Worm (Caenorhabditis elegans): ENCODE data around the gene K08C7.6.

The K08C7.6 gene

ce11 chrIV:10727734-10728133 lies 42.1 kb upstream of the K08C7.6 start, which contains the start of gene ZC168.2:
TSS of gene ZC168.2 (plus strand) at chrIV:10728034.
- no peak for TF ChIP-seq aly-2 (tag; optimal IDR thresholded peaks at IDR 0.05)
- TF ChIP-seq lin-39 (tag; optimal IDR thresholded peaks at IDR 0.05) = no peak
- no peak for TF ChIP-seq hmg-11 (tag; optimal IDR thresholded peaks at IDR 0.05)
- TF ChIP-seq unc-39 (tag; optimal IDR thresholded peaks at IDR 0.05) = no peak
- TF ChIP-seq snpc-4 (tag; optimal IDR thresholded peaks at IDR 0.05) = no peak
- no peak for TF ChIP-seq fkh-2 (tag; optimal IDR thresholded peaks at IDR 0.05)
- no peak for TF ChIP-seq ceh-9 (tag; optimal IDR thresholded peaks at IDR 0.05)
- no peak for TF ChIP-seq pqm-1 (tag; optimal IDR thresholded peaks at IDR 0.05)
- TF ChIP-seq lin-15B (tag; optimal IDR thresholded peaks at IDR 0.05) = no peak
- no peak for TF ChIP-seq ama-1 (optimal IDR thresholded peaks at IDR 0.05)
- TF ChIP-seq ZK546.5 (tag; optimal IDR thresholded peaks at IDR 0.05) = no peak
- TF ChIP-seq ceh-82 (tag; optimal IDR thresholded peaks at IDR 0.05) = no peak
- TF ChIP-seq nhr-12 (tag; optimal IDR thresholded peaks at IDR 0.05) = no peak
- TF ChIP-seq R02D3.7 (tag; optimal IDR thresholded peaks at IDR 0.05) = no peak
- TF ChIP-seq nhr-43 (tag; optimal IDR thresholded peaks at IDR 0.05; ENCODE audit: poor library complexity, severe bottlenecking) = no peak
- TF ChIP-seq nhr-23 (tag; optimal IDR thresholded peaks at IDR 0.05) = no peak
- no peak for TF ChIP-seq nhr-76 (tag; optimal IDR thresholded peaks at IDR 0.05)
- TF ChIP-seq zag-1 (tag; optimal IDR thresholded peaks at IDR 0.05) = no peak

DNA sequence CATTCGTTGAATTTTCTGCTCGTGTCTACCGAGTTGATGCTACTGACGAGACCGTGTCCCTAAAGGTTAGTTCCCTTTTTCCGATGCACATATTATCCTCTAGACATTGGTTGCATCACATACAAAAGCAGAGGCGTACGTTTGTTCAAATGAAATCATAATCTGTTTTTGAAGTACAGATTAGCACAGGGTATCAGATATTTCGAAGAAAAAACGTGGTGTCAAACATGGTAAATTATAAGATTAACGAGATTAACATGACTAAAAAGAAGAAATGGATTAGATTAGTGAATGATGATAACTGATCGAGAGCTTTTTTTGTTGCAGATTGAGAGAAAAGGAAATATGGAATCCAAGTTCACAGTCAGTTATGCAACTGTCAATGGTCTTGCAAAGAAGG lies 33.2 kb upstream of the K08C7.6 start:
- TF ChIP-seq fkh-10 (GFP tag; optimal IDR thresholded peaks at IDR 0.05) = no peak
- TF ChIP-seq lin-15B (tag; optimal IDR thresholded peaks at IDR 0.05) = no peak
- TF ChIP-seq unc-62 (GFP tag; optimal IDR thresholded peaks at IDR 0.05) = no peak
- no peak for TF ChIP-seq ZK546.5 (tag; optimal IDR thresholded peaks at IDR 0.05)
- TF ChIP-seq nhr-77 (tag; optimal IDR thresholded peaks at IDR 0.05) = no peak

DNA sequence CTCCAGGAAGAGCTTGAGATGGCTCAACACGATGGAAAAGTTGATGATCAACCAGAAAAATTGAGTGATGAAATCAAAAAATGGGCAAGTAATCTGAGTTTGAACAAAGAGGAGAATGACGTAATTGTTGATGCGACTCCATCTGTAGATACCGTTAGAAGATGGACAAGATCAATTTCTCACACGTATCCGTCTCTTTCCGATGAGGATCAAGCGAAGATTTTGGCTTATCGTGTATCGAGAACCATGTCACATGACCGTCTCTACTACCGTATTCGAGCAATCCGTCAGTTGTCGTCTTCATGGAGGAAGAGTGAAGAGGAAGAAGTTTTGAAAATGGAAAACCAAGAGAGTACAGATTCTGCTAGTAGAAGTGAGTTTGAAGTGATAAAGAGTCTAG lies 32.4 kb upstream of the K08C7.6 start:
- TF ChIP-seq ceh-9 (tag; optimal IDR thresholded peaks at IDR 0.05) (no peak), fkh-10 (GFP tag; optimal IDR thresholded peaks at IDR 0.05) (no peak), skn-1 (tag; optimal IDR thresholded peaks at IDR 0.05) (no peak), ZK546.5 (tag; optimal IDR thresholded peaks at IDR 0.05) (no peak), nhr-237 (tag; optimal IDR thresholded peaks at IDR 0.05) (no peak), ceh-16 (tag; optimal IDR thresholded peaks at IDR 0.05) (no peak), mml-1 (tag; optimal IDR thresholded peaks at IDR 0.05) (no peak), hmg-11 (tag; optimal IDR thresholded peaks at IDR 0.05) (no peak), unc-39 (tag; optimal IDR thresholded peaks at IDR 0.05) (no peak), nhr-28 (tag; optimal IDR thresholded peaks at IDR 0.05) (no peak), nhr-43 (tag; optimal IDR thresholded peaks at IDR 0.05; ENCODE audit: poor library complexity, severe bottlenecking) (no peak), elt-3 (tag; optimal IDR thresholded peaks at IDR 0.05) (no peak), eor-1 (tag; optimal IDR thresholded peaks at IDR 0.05) (no peak), zag-1 (tag; optimal IDR thresholded peaks at IDR 0.05) (no peak), nhr-11 (tag; optimal IDR thresholded peaks at IDR 0.05) (no peak)

DNA sequence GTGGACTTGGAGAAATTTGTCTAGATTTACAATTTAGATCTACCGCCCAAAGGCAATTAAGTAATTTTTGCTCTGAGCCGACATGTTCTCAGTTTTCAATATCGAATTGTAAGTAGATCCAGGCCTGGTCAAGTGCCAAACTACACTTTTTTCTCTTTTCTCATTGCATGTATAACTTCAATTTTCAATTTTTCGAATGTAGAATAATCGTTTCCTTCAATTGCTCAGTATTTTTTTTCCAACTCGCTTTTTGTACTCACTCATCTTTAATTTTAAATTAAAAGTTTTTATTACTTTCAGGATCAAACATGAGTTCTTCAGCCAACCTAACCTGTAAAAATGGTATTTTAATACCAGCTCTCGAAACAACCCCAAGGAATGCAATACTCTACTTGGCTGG lies 30.7 kb upstream of the K08C7.6 start, which contains the start of gene ncx-3:
Gene ncx-3, plus strand, starts transcription at position 301 of the 400 bp plus-strand sequence.
- TF ChIP-seq nhr-28 (tag; optimal IDR thresholded peaks at IDR 0.05) = no peak
- no peak for TF ChIP-seq fos-1 (tag; optimal IDR thresholded peaks at IDR 0.05)
- TF ChIP-seq mml-1 (tag; optimal IDR thresholded peaks at IDR 0.05) = no peak
- TF ChIP-seq nhr-25 (tag; optimal IDR thresholded peaks at IDR 0.05) = no peak
- no peak for TF ChIP-seq pha-4 (tag; optimal IDR thresholded peaks at IDR 0.05)
- TF ChIP-seq fkh-10 (GFP tag; optimal IDR thresholded peaks at IDR 0.05) = no peak

ce11 chrIV:10714594-10714993 lies 28.9 kb upstream of the K08C7.6 start:
- TF ChIP-seq elt-2 (tag; optimal IDR thresholded peaks at IDR 0.05) = peak; percentile 2
- peak; percentile 7 for TF ChIP-seq pqm-1 (tag; optimal IDR thresholded peaks at IDR 0.05)
- TF ChIP-seq pha-4 (tag; optimal IDR thresholded peaks at IDR 0.05) = peak; percentile 78
- no peak for TF ChIP-seq nhr-12 (tag; optimal IDR thresholded peaks at IDR 0.05)
- TF ChIP-seq ceh-9 (tag; optimal IDR thresholded peaks at IDR 0.05) = no peak

- no peak for TF ChIP-seq fkh-10 (GFP tag; optimal IDR thresholded peaks at IDR 0.05)
These were observed 26.1 kb upstream of the K08C7.6 start, which contains the start of gene glb-21 for ce11 chrIV:10711729-10712128. TSS of gene glb-21 (minus strand) at chrIV:10711794.
